Fruit fly (Drosophila melanogaster) whole organism, embryonic: ENCODE measurements around the gene Rh5.
A peak's percentile ranks its signal among the peaks of the same experiment; 100 is the strongest.

ENCODE experiments used
- CG10959 ChIP-seq: fragments of 200-800 bp; sonication (Bioruptor generic); IDR thresholded peaks from 2 replicates; pipeline ENCODE4 v1.3.6; 2022; ENCODE audit warnings: missing biosample characterization, missing genetic modification characterization
- CG13624 ChIP-seq: fragments of 200-800 bp; sonication (Bioruptor generic); optimal IDR thresholded peaks from 2 replicates; lab custom pipeline; 2016; ENCODE audit warnings: missing biosample characterization, missing genetic modification characterization
- CG15073 ChIP-seq: fragments of 200-800 bp; sonication (Bioruptor generic); optimal IDR thresholded peaks from 2 replicates; lab custom pipeline; 2016; ENCODE audit warnings: missing biosample characterization, missing genetic modification characterization
- CG17612 ChIP-seq: fragments of 200-800 bp; sonication (Bioruptor generic); IDR thresholded peaks from 2 replicates; pipeline ENCODE4 v1.3.6; 2022; ENCODE audit warnings: missing biosample characterization, missing genetic modification characterization
- CG17829 ChIP-seq: fragments of 200-800 bp; optimal IDR thresholded peaks from 2 replicates; lab custom pipeline; 2019; ENCODE audit warnings: missing biosample characterization, mild to moderate bottlenecking, missing genetic modification characterization, moderate library complexity
- CG1792 ChIP-seq: fragments of 200-800 bp; sonication (Bioruptor generic); optimal IDR thresholded peaks from 2 replicates; lab custom pipeline; 2016; ENCODE audit warnings: missing biosample characterization, missing genetic modification characterization
- CG2712 ChIP-seq: fragments of 200-800 bp; optimal IDR thresholded peaks from 3 replicates; lab custom pipeline; 2019; ENCODE audit warnings: missing biosample characterization, mild to moderate bottlenecking, missing genetic modification characterization, moderate library complexity
- CG30403 ChIP-seq: fragments of 200-800 bp; sonication (Bioruptor generic); optimal IDR thresholded peaks from 3 replicates; lab custom pipeline; 2016; ENCODE audit warnings: missing biosample characterization, missing genetic modification characterization
- CG34376 ChIP-seq: fragments of 200-800 bp; sonication (Bioruptor generic); optimal IDR thresholded peaks from 2 replicates; lab custom pipeline; 2018; ENCODE audit warnings: missing biosample characterization, mild to moderate bottlenecking, missing genetic modification characterization
- CG4328 ChIP-seq: fragments of 200-800 bp; sonication (Bioruptor generic); optimal IDR thresholded peaks from 3 replicates; lab custom pipeline; 2017; ENCODE audit warnings: missing biosample characterization, missing genetic modification reagents, missing genetic modification characterization
- CG5245 ChIP-seq: fragments of 200-800 bp; sonication (Bioruptor generic); optimal IDR thresholded peaks from 3 replicates; lab custom pipeline; 2016; ENCODE audit warnings: missing biosample characterization, missing genetic modification characterization
- CG6175 ChIP-seq: fragments of 200-800 bp; sonication (Bioruptor generic); IDR thresholded peaks from 3 replicates; pipeline ENCODE4 v1.3.6; 2022; ENCODE audit warnings: missing biosample characterization, missing genetic modification characterization
- CG6689 ChIP-seq: fragments of 200-800 bp; sonication (Bioruptor generic); IDR thresholded peaks from 2 replicates; pipeline ENCODE4 v1.3.6; 2022; ENCODE audit warnings: missing biosample characterization, missing genetic modification characterization
- CG6765 ChIP-seq: fragments of 200-800 bp; sonication (Bioruptor generic); optimal IDR thresholded peaks from 3 replicates; lab custom pipeline; 2017; ENCODE audit warnings: missing biosample characterization, mild to moderate bottlenecking, missing genetic modification characterization
- CG9609 ChIP-seq: fragments of 200-800 bp; sonication (Bioruptor generic); optimal IDR thresholded peaks from 3 replicates; lab custom pipeline; 2016; ENCODE audit warnings: missing biosample characterization, missing genetic modification characterization
- D19B ChIP-seq: fragments of 200-800 bp; sonication (Bioruptor generic); optimal IDR thresholded peaks from 2 replicates; lab custom pipeline; 2017; ENCODE audit warnings: missing biosample characterization, mild to moderate bottlenecking, missing genetic modification characterization
- Deaf1 ChIP-seq: fragments of 200-800 bp; optimal IDR thresholded peaks from 3 replicates; lab custom pipeline; 2019; ENCODE audit warnings: missing biosample characterization, mild to moderate bottlenecking, missing genetic modification characterization, moderate library complexity
- Dip3 ChIP-seq: fragments of 200-800 bp; sonication (Bioruptor generic); optimal IDR thresholded peaks from 3 replicates; lab custom pipeline; 2016; ENCODE audit warnings: missing biosample characterization, missing genetic modification characterization
- Dp ChIP-seq: fragments of 200-800 bp; sonication (Bioruptor generic); optimal IDR thresholded peaks from 2 replicates; lab custom pipeline; 2018; ENCODE audit warnings: missing biosample characterization, mild to moderate bottlenecking, missing genetic modification characterization, moderate library complexity
- E2f2 ChIP-seq: fragments of 200-800 bp; sonication (Bioruptor generic); IDR thresholded peaks from 2 replicates; pipeline ENCODE4 v1.3.6; 2022; ENCODE audit warnings: missing biosample characterization, missing genetic modification characterization
- Ets65A ChIP-seq: fragments of 200-800 bp; sonication (Bioruptor generic); peaks from one replicate; lab custom pipeline; 2016; ENCODE audit warnings: missing biosample characterization, missing genetic modification characterization
- Ets97D ChIP-seq: fragments of 200-800 bp; sonication (Bioruptor generic); optimal IDR thresholded peaks from 3 replicates; lab custom pipeline; 2016; ENCODE audit warnings: missing biosample characterization, missing genetic modification characterization
- Fer1 ChIP-seq: fragments of 200-800 bp; sonication (Bioruptor generic); optimal IDR thresholded peaks from 2 replicates; lab custom pipeline; 2017; ENCODE audit warnings: missing biosample characterization, mild to moderate bottlenecking, missing genetic modification characterization
- H2.0 ChIP-seq: fragments of 200-800 bp; sonication (Bioruptor generic); IDR thresholded peaks from 2 replicates; pipeline ENCODE4 v1.3.6; 2022; ENCODE audit warnings: missing biosample characterization, missing genetic modification characterization
- Hr39 ChIP-seq: fragments of >200 bp; optimal IDR thresholded peaks from 2 replicates; lab custom pipeline; 2017
- Hsf ChIP-seq: fragments of 200-800 bp; sonication (Bioruptor generic); optimal IDR thresholded peaks from 3 replicates; lab custom pipeline; 2016; ENCODE audit warnings: missing biosample characterization, missing genetic modification characterization
- MBD-R2 ChIP-seq: fragments of 200-800 bp; sonication (Bioruptor generic); IDR thresholded peaks from 2 replicates; pipeline ENCODE4 v1.3.6; 2022; ENCODE audit warnings: missing biosample characterization, missing genetic modification characterization
- Neu2 ChIP-seq: fragments of 200-800 bp; sonication (Bioruptor generic); optimal IDR thresholded peaks from 3 replicates; lab custom pipeline; 2016; ENCODE audit warnings: missing biosample characterization, missing genetic modification characterization, borderline replicate concordance
- Nf-YA ChIP-seq: fragments of 200-800 bp; sonication (Bioruptor generic); IDR thresholded peaks from 2 replicates; pipeline ENCODE4 v1.3.6; 2022; ENCODE audit warnings: missing biosample characterization, missing genetic modification characterization
- Nf-YB ChIP-seq: fragments of 200-800 bp; sonication (Bioruptor generic); optimal IDR thresholded peaks from 3 replicates; lab custom pipeline; 2019; ENCODE audit warnings: missing biosample characterization, mild to moderate bottlenecking, missing genetic modification characterization, moderate library complexity
- Oaz ChIP-seq: fragments of 200-800 bp; sonication (Bioruptor generic); IDR thresholded peaks from 2 replicates; pipeline ENCODE4 v1.3.6; 2022; ENCODE audit warnings: missing biosample characterization, missing genetic modification characterization
- Rfx ChIP-seq: fragments of 200-800 bp; sonication (Bioruptor generic); IDR thresholded peaks from 2 replicates; pipeline ENCODE4 v1.3.6; 2022; ENCODE audit warnings: missing biosample characterization, missing genetic modification characterization
- Rx ChIP-seq: fragments of 200-800 bp; sonication (Bioruptor generic); IDR thresholded peaks from 2 replicates; pipeline ENCODE4 v1.3.6; 2022; ENCODE audit warnings: missing biosample characterization, missing genetic modification characterization
- Scr ChIP-seq: fragments of 200-800 bp; sonication (Bioruptor generic); IDR thresholded peaks from 2 replicates; pipeline ENCODE4 v1.3.6; 2022; ENCODE audit warnings: missing biosample characterization, missing genetic modification characterization; ENCODE audit not compliant: partially characterized antibody
- Side ChIP-seq: fragments of 200-800 bp; sonication (Bioruptor generic); optimal IDR thresholded peaks from 2 replicates; lab custom pipeline; 2016; ENCODE audit warnings: missing biosample characterization, missing genetic modification characterization
- Spps ChIP-seq: fragments of 200-800 bp; sonication (Bioruptor generic); optimal IDR thresholded peaks from 2 replicates; lab custom pipeline; 2018; ENCODE audit warnings: missing biosample characterization, mild to moderate bottlenecking, missing genetic modification characterization
- Sry-β ChIP-seq: fragments of 200-800 bp; sonication (Bioruptor generic); optimal IDR thresholded peaks from 2 replicates; lab custom pipeline; 2018; ENCODE audit warnings: missing biosample characterization, mild to moderate bottlenecking, missing genetic modification characterization, moderate library complexity
- cg ChIP-seq: fragments of 200-800 bp; sonication (Bioruptor generic); optimal IDR thresholded peaks from 3 replicates; lab custom pipeline; 2019; ENCODE audit warnings: missing biosample characterization, mild to moderate bottlenecking, missing genetic modification characterization, moderate library complexity
- chn ChIP-seq: fragments of 200-800 bp; sonication (Bioruptor generic); optimal IDR thresholded peaks from 2 replicates; lab custom pipeline; 2016; ENCODE audit warnings: missing biosample characterization, missing genetic modification characterization
- ci ChIP-seq: fragments of 200-800 bp; sonication (Bioruptor generic); IDR thresholded peaks from 3 replicates; pipeline ENCODE4 v1.3.6; 2022; ENCODE audit warnings: missing biosample characterization, missing genetic modification characterization
- da ChIP-seq: fragments of 200-800 bp; sonication (Bioruptor generic); optimal IDR thresholded peaks from 2 replicates; lab custom pipeline; 2016; ENCODE audit warnings: missing biosample characterization, missing genetic modification characterization
- dmrt11E ChIP-seq: fragments of 200-800 bp; sonication (Bioruptor generic); optimal IDR thresholded peaks from 3 replicates; lab custom pipeline; 2018; ENCODE audit warnings: missing biosample characterization, mild to moderate bottlenecking, missing genetic modification characterization, moderate library complexity
- exex ChIP-seq: fragments of 200-800 bp; sonication (Bioruptor generic); optimal IDR thresholded peaks from 4 replicates; lab custom pipeline; 2018; ENCODE audit warnings: missing biosample characterization, mild to moderate bottlenecking, missing genetic modification characterization, moderate library complexity
- gro ChIP-seq: fragments of 200-800 bp; sonication (Bioruptor generic); optimal IDR thresholded peaks from 2 replicates; lab custom pipeline; 2016; ENCODE audit warnings: missing biosample characterization, missing genetic modification characterization
- jigr1 ChIP-seq: fragments of 200-800 bp; sonication (Bioruptor generic); IDR thresholded peaks from 3 replicates; pipeline ENCODE4 v1.3.6; 2022; ENCODE audit warnings: missing biosample characterization, missing genetic modification characterization
- kay ChIP-seq: fragments of 200-800 bp; sonication (Bioruptor generic); optimal IDR thresholded peaks from 2 replicates; lab custom pipeline; 2016; ENCODE audit warnings: missing biosample characterization, missing genetic modification characterization
- pita ChIP-seq: fragments of 200-800 bp; sonication (Bioruptor generic); optimal IDR thresholded peaks from 2 replicates; lab custom pipeline; 2017; ENCODE audit warnings: missing biosample characterization, mild to moderate bottlenecking, missing genetic modification characterization
- pnt ChIP-seq: fragments of 200-800 bp; sonication (Bioruptor generic); optimal IDR thresholded peaks from 3 replicates; lab custom pipeline; 2016; ENCODE audit warnings: missing biosample characterization, missing genetic modification characterization
- sens ChIP-seq: fragments of 200-800 bp; sonication (Bioruptor generic); peaks from one replicate; lab custom pipeline; 2016; ENCODE audit warnings: missing biosample characterization, missing genetic modification characterization
- slbo ChIP-seq: fragments of 200-800 bp; sonication (Bioruptor generic); IDR thresholded peaks from 2 replicates; pipeline ENCODE4 v1.3.6; 2022; ENCODE audit warnings: missing biosample characterization, missing genetic modification characterization
- sna ChIP-seq: fragments of 200-800 bp; sonication (Bioruptor generic); IDR thresholded peaks from 2 replicates; pipeline ENCODE4 v1.3.6; 2022; ENCODE audit warnings: missing biosample characterization, missing genetic modification characterization; ENCODE audit not compliant: partially characterized antibody

Rh5 gene

dm6 chr2L:12011682-12012655, 4.0 kb downstream of the Rh5 start (continued):
- peak; percentile 85 for TF ChIP-seq Side
- TF ChIP-seq chn, result peak; percentile 78
- no peak for TF ChIP-seq dmrt11E (tag; lab: Kevin White, UChicago)
- no peak for TF ChIP-seq E2f2 (GFP tag; lab: Robert Waterston, UW)
- TF ChIP-seq Hr39 (lab: Kevin White, UChicago), result no peak
- TF ChIP-seq Sry-β (GFP tag; lab: Kevin White, UChicago), result peak; percentile 19
- TF ChIP-seq exex, result peak; percentile 85
- no peak for TF ChIP-seq CG6689
- TF ChIP-seq Fer1 (GFP tag; lab: Kevin White, UChicago), result peak; percentile 90
- no peak for TF ChIP-seq CG17612
- no peak for TF ChIP-seq Rfx (GFP tag; lab: Robert Waterston, UW)
- TF ChIP-seq Dip3, result peak; percentile 35
- TF ChIP-seq pnt (GFP tag; lab: Kevin White, UChicago), result peak; percentile 71
- TF ChIP-seq CG2712, result peak; percentile 80
- TF ChIP-seq H2.0 (GFP tag; lab: Robert Waterston, UW), result no peak
- no peak for TF ChIP-seq CG15073 (GFP tag; lab: Kevin White, UChicago)
- peak; percentile 84 for TF ChIP-seq CG5245
- TF ChIP-seq Rx (GFP tag; lab: Robert Waterston, UW), result no peak
- peak; percentile 8 for TF ChIP-seq Spps (tag; lab: Kevin White, UChicago)
- no peak for TF ChIP-seq CG10959 (GFP tag; lab: Robert Waterston, UW)
- peak; percentile 72 for TF ChIP-seq CG30403
- peak; percentile 88 for TF ChIP-seq Nf-YB (GFP tag; lab: Kevin White, UChicago)
- TF ChIP-seq jigr1 (GFP tag; lab: Robert Waterston, UW), result no peak
- peak; percentile 41 for TF ChIP-seq Dp (GFP tag; lab: Kevin White, UChicago)
- no peak for TF ChIP-seq Oaz (GFP tag; lab: Robert Waterston, UW)
- TF ChIP-seq CG13624 (GFP tag; lab: Kevin White, UChicago), result peak; percentile 88
- TF ChIP-seq Scr (GFP tag; lab: Robert Waterston, UW), result no peak
- peak; percentile 67 for TF ChIP-seq gro (GFP tag; lab: Kevin White, UChicago)
- peak; percentile 37 for TF ChIP-seq cg (GFP tag; lab: Kevin White, UChicago)
- TF ChIP-seq sens (GFP tag; lab: Kevin White, UChicago), result peak; percentile 97
- TF ChIP-seq MBD-R2, result no peak
- peak; percentile 82 for TF ChIP-seq CG34376
- peak; percentile 76 for TF ChIP-seq Ets97D (GFP tag; lab: Kevin White, UChicago)
- no peak for TF ChIP-seq Nf-YA (GFP tag; lab: Robert Waterston, UW)
- peak; percentile 74 for TF ChIP-seq Deaf1 (tag; lab: Kevin White, UChicago)
- peak; percentile 86 for TF ChIP-seq CG6765 (GFP tag; lab: Kevin White, UChicago)
- peak; percentile 69 for TF ChIP-seq CG9609 (GFP tag; lab: Kevin White, UChicago)
- TF ChIP-seq pita (GFP tag; lab: Kevin White, UChicago), result no peak
- TF ChIP-seq CG1792 (GFP tag; lab: Kevin White, UChicago), result peak; percentile 51
- TF ChIP-seq Ets65A, result peak; percentile 89
- TF ChIP-seq CG4328 (GFP tag; lab: Kevin White, UChicago), result peak; percentile 68
- peak; percentile 58 for TF ChIP-seq Hsf (GFP tag; lab: Kevin White, UChicago)
- TF ChIP-seq slbo (GFP tag; lab: Robert Waterston, UW), result no peak
- peak; percentile 66 for TF ChIP-seq D19B (GFP tag; lab: Kevin White, UChicago)
- TF ChIP-seq ci (GFP tag; lab: Robert Waterston, UW), result no peak
- peak; percentile 13 for TF ChIP-seq Neu2 (GFP tag; lab: Kevin White, UChicago)
- TF ChIP-seq kay (GFP tag; lab: Kevin White, UChicago), result peak; percentile 20
- TF ChIP-seq CG6175 (GFP tag; lab: Robert Waterston, UW), result no peak
- peak; percentile 41 for TF ChIP-seq da (GFP tag; lab: Kevin White, UChicago)
- no peak for TF ChIP-seq sna (GFP tag; lab: Robert Waterston, UW)
- TF ChIP-seq CG17829 (tag; lab: Kevin White, UChicago), result peak; percentile 98
